Worm (Caenorhabditis elegans) whole organism, L2 larva: ENCODE measurements around the gene clec-139.

Experiments used
- aly-2 ChIP-seq: fragments of 150-350 bp; optimal IDR thresholded peaks from 2 replicates; lab custom pipeline; 2014; ENCODE audit warnings: missing biosample characterization, missing genetic modification characterization
- blmp-1 ChIP-seq: sonication (generic microtip); optimal IDR thresholded peaks from 2 replicates; lab custom pipeline; 2017; ENCODE audit warnings: missing genetic modification characterization, mild to moderate bottlenecking, missing compliant biosample characterization, antibody characterized with exemption, moderate library complexity; ENCODE audit not compliant: insufficient read depth
- dmd-4 ChIP-seq: sonication (generic microtip); optimal IDR thresholded peaks from 2 replicates; lab custom pipeline; 2017; ENCODE audit warnings: missing biosample characterization, missing genetic modification characterization
- elt-3 ChIP-seq: sonication (generic microtip); optimal IDR thresholded peaks from 2 replicates; lab custom pipeline; 2017; ENCODE audit warnings: missing biosample characterization, missing genetic modification characterization
- nhr-11 ChIP-seq: fragments of 150-350 bp; optimal IDR thresholded peaks from 2 replicates; lab custom pipeline; 2014; ENCODE audit warnings: missing biosample characterization, missing genetic modification characterization
- unc-62 ChIP-seq: fragments of 150-350 bp; optimal IDR thresholded peaks from 2 replicates; lab custom pipeline; 2014; ENCODE audit warnings: missing biosample characterization, missing genetic modification reagents, missing genetic modification characterization
- zag-1 ChIP-seq: fragments of 150-350 bp; optimal IDR thresholded peaks from 2 replicates; lab custom pipeline; 2014; ENCODE audit warnings: missing biosample characterization, missing genetic modification characterization
- ztf-11 ChIP-seq: sonication (generic microtip); optimal IDR thresholded peaks from 2 replicates; lab custom pipeline; 2017; ENCODE audit warnings: missing biosample characterization, missing genetic modification characterization

DNA sequence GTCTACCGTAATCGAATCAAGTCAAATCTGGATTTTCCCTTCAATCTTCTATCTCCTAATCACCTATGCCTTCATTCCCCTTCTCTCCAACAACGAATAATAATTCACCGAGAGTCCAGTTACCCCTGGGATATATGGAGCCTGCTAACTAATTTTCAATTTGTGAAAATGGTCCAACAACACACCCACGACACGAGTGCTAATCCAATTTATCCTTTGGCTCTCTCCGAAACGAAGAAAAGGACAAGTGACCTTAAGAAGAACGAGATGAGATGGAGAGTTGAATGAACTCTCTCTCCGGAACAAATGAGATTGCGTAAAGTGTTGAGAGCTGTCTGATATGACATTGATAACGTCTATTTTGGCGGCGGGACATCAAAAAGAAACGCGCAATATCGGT lies 37.2 kb downstream of the clec-139 start:
- TF ChIP-seq ztf-11 (tag; lab: Kevin White, UChicago) (no peak), aly-2 (tag; lab: Kevin White, UChicago) (no peak), nhr-11 (no peak), zag-1 (tag; lab: Kevin White, UChicago) (no peak), elt-3 (no peak), unc-62 (no peak), dmd-4 (tag; lab: Kevin White, UChicago) (no peak), blmp-1 (tag; lab: Kevin White, UChicago) (no peak)
